Fruit fly (Drosophila melanogaster) whole organism, embryonic: ENCODE data around the gene GNBP1.

ENCODE experiments used
- Adf1 ChIP-seq: fragments of 200-800 bp; sonication (Bioruptor generic); IDR thresholded peaks from 2 replicates; pipeline ENCODE4 v1.3.6; 2022; ENCODE audit warnings: missing biosample characterization, missing genetic modification characterization
- Aef1 ChIP-seq: fragments of 200-800 bp; sonication (Bioruptor generic); IDR thresholded peaks from 3 replicates; pipeline ENCODE4 v1.3.6; 2022; ENCODE audit warnings: missing biosample characterization, missing genetic modification characterization
- C15 ChIP-seq: fragments of 200-800 bp; sonication (Bioruptor generic); IDR thresholded peaks from 3 replicates; pipeline ENCODE4 v1.3.6; 2022; ENCODE audit warnings: missing biosample characterization, missing genetic modification characterization
- CG10654 ChIP-seq: fragments of 200-800 bp; sonication (Bioruptor generic); optimal IDR thresholded peaks from 2 replicates; lab custom pipeline; 2016; ENCODE audit warnings: missing biosample characterization, missing genetic modification characterization
- CG11085 ChIP-seq: fragments of 200-800 bp; sonication (Bioruptor generic); IDR thresholded peaks from 2 replicates; pipeline ENCODE4 v1.3.6; 2022; ENCODE audit warnings: missing biosample characterization, missing genetic modification characterization
- CG11695 ChIP-seq: fragments of 200-800 bp; sonication (Bioruptor generic); IDR thresholded peaks from 3 replicates; pipeline ENCODE4 v1.3.6; 2022; ENCODE audit warnings: missing biosample characterization, missing genetic modification characterization
- CG12942 ChIP-seq: fragments of 200-800 bp; sonication (Bioruptor generic); optimal IDR thresholded peaks from 3 replicates; lab custom pipeline; 2016; ENCODE audit warnings: missing biosample characterization, missing genetic modification characterization
- CG13287 ChIP-seq: fragments of 200-800 bp; sonication (Bioruptor generic); IDR thresholded peaks from 2 replicates; pipeline ENCODE4 v1.3.6; 2022; ENCODE audit warnings: missing biosample characterization, missing genetic modification characterization; ENCODE audit not compliant: partially characterized antibody
- CG13296 ChIP-seq: fragments of 200-800 bp; sonication (Bioruptor generic); optimal IDR thresholded peaks from 3 replicates; lab custom pipeline; 2018; ENCODE audit warnings: missing biosample characterization, mild to moderate bottlenecking, missing genetic modification characterization
- CG13894 ChIP-seq: fragments of 200-800 bp; sonication (Bioruptor generic); optimal IDR thresholded peaks from 3 replicates; lab custom pipeline; 2018; ENCODE audit warnings: missing biosample characterization, mild to moderate bottlenecking, missing genetic modification characterization, moderate library complexity
- CG17186 ChIP-seq: fragments of 200-800 bp; sonication (Bioruptor generic); optimal IDR thresholded peaks from 3 replicates; lab custom pipeline; 2017; ENCODE audit warnings: missing biosample characterization, missing genetic modification reagents, missing genetic modification characterization
- CG18619 ChIP-seq: fragments of 200-800 bp; sonication (Bioruptor generic); optimal IDR thresholded peaks from 3 replicates; lab custom pipeline; 2017; ENCODE audit warnings: missing biosample characterization, mild to moderate bottlenecking, missing genetic modification characterization
- CG2129 ChIP-seq: fragments of 200-800 bp; sonication (Bioruptor generic); IDR thresholded peaks from 2 replicates; pipeline ENCODE4 v1.3.6; 2022; ENCODE audit warnings: missing biosample characterization, missing genetic modification characterization; ENCODE audit not compliant: partially characterized antibody
- CG30431 ChIP-seq: fragments of 200-800 bp; sonication (Bioruptor generic); optimal IDR thresholded peaks from 2 replicates; lab custom pipeline; 2017; ENCODE audit warnings: missing biosample characterization, missing genetic modification characterization
- CG31224 ChIP-seq: fragments of 200-800 bp; sonication (Bioruptor generic); IDR thresholded peaks from 2 replicates; pipeline ENCODE4 v1.3.6; 2022; ENCODE audit warnings: missing biosample characterization, missing genetic modification characterization
- CG32767 ChIP-seq: fragments of 200-800 bp; sonication (Bioruptor generic); IDR thresholded peaks from 2 replicates; pipeline ENCODE4 v1.3.6; 2022; ENCODE audit warnings: missing biosample characterization, missing genetic modification characterization
- CG32772 ChIP-seq: fragments of 200-800 bp; sonication (Bioruptor generic); IDR thresholded peaks from 2 replicates; pipeline ENCODE4 v1.3.6; 2022; ENCODE audit warnings: missing biosample characterization, missing genetic modification characterization
- CG3847 ChIP-seq: fragments of 200-800 bp; sonication (Bioruptor generic); IDR thresholded peaks from 2 replicates; pipeline ENCODE4 v1.3.6; 2022; ENCODE audit warnings: missing biosample characterization, missing genetic modification characterization
- CG3995 ChIP-seq: fragments of 200-800 bp; sonication (Bioruptor generic); optimal IDR thresholded peaks from 3 replicates; lab custom pipeline; 2016; ENCODE audit warnings: missing biosample characterization, missing genetic modification characterization
- CG5180 ChIP-seq: fragments of 200-800 bp; sonication (Bioruptor generic); optimal IDR thresholded peaks from 3 replicates; lab custom pipeline; 2017; ENCODE audit warnings: missing biosample characterization, missing genetic modification characterization, mild to moderate bottlenecking, moderate library complexity, missing genetic modification reagents
- CG6654 ChIP-seq: fragments of 200-800 bp; sonication (Bioruptor generic); optimal IDR thresholded peaks from 2 replicates; lab custom pipeline; 2017; ENCODE audit warnings: missing biosample characterization, mild to moderate bottlenecking, missing genetic modification characterization
- CG6813 ChIP-seq: fragments of 200-800 bp; sonication (Bioruptor generic); optimal IDR thresholded peaks from 2 replicates; lab custom pipeline; 2017; ENCODE audit warnings: missing biosample characterization, missing genetic modification characterization, mild to moderate bottlenecking, moderate library complexity, missing genetic modification reagents
- Chrac-16 ChIP-seq: fragments of 200-800 bp; sonication (Bioruptor generic); optimal IDR thresholded peaks from 3 replicates; lab custom pipeline; 2016; ENCODE audit warnings: missing biosample characterization, missing genetic modification characterization
- Doc3 ChIP-seq: fragments of 200-800 bp; sonication (Bioruptor generic); IDR thresholded peaks from 3 replicates; pipeline ENCODE4 v1.3.6; 2022; ENCODE audit warnings: missing biosample characterization, missing genetic modification characterization; ENCODE audit not compliant: partially characterized antibody
- Elba2 ChIP-seq: fragments of 200-800 bp; sonication (Bioruptor generic); optimal IDR thresholded peaks from 3 replicates; lab custom pipeline; 2016; ENCODE audit warnings: missing biosample characterization, missing genetic modification characterization
- Gsc ChIP-seq: fragments of 200-800 bp; sonication (Bioruptor generic); IDR thresholded peaks from 2 replicates; pipeline ENCODE4 v1.3.6; 2022; ENCODE audit warnings: missing biosample characterization, missing genetic modification characterization
- HLHmδ ChIP-seq: fragments of 200-800 bp; sonication (Bioruptor generic); optimal IDR thresholded peaks from 2 replicates; lab custom pipeline; 2018; ENCODE audit warnings: missing biosample characterization, mild to moderate bottlenecking, missing genetic modification characterization, moderate library complexity
- Nf-YA ChIP-seq: fragments of 200-800 bp; sonication (Bioruptor generic); IDR thresholded peaks from 2 replicates; pipeline ENCODE4 v1.3.6; 2022; ENCODE audit warnings: missing biosample characterization, missing genetic modification characterization
- Ravus ChIP-seq: fragments of 200-800 bp; sonication (Bioruptor generic); IDR thresholded peaks from 2 replicates; pipeline ENCODE4 v1.3.6; 2022; ENCODE audit warnings: missing biosample characterization, missing genetic modification characterization
- Rx ChIP-seq: fragments of 200-800 bp; sonication (Bioruptor generic); IDR thresholded peaks from 2 replicates; pipeline ENCODE4 v1.3.6; 2022; ENCODE audit warnings: missing biosample characterization, missing genetic modification characterization
- abd-A ChIP-seq: fragments of 200-800 bp; sonication (Bioruptor generic); optimal IDR thresholded peaks from 3 replicates; lab custom pipeline; 2019; ENCODE audit warnings: missing biosample characterization, mild to moderate bottlenecking, missing genetic modification characterization, moderate library complexity
- bcd ChIP-seq: fragments of 200-800 bp; sonication (Bioruptor generic); optimal IDR thresholded peaks from 2 replicates; lab custom pipeline; 2017; ENCODE audit warnings: missing biosample characterization, mild to moderate bottlenecking, missing genetic modification characterization
- caup ChIP-seq: fragments of 200-800 bp; sonication (Bioruptor generic); optimal IDR thresholded peaks from 3 replicates; lab custom pipeline; 2017; ENCODE audit warnings: missing biosample characterization, mild to moderate bottlenecking, missing genetic modification characterization, moderate library complexity; ENCODE audit not compliant: severe bottlenecking
- dan ChIP-seq: fragments of 200-800 bp; sonication (Bioruptor generic); IDR thresholded peaks from 2 replicates; pipeline ENCODE4 v1.3.6; 2022; ENCODE audit warnings: missing biosample characterization, missing genetic modification characterization
- ems ChIP-seq: fragments of 200-800 bp; sonication (Bioruptor generic); optimal IDR thresholded peaks from 3 replicates; lab custom pipeline; 2016; ENCODE audit warnings: missing biosample characterization, missing genetic modification characterization
- hbn ChIP-seq: fragments of 200-800 bp; sonication (Bioruptor generic); IDR thresholded peaks from 2 replicates; pipeline ENCODE4 v1.3.6; 2022; ENCODE audit warnings: missing biosample characterization, missing genetic modification characterization; ENCODE audit not compliant: partially characterized antibody
- ind ChIP-seq: fragments of 200-800 bp; sonication (Bioruptor generic); optimal IDR thresholded peaks from 3 replicates; lab custom pipeline; 2016; ENCODE audit warnings: missing biosample characterization, missing genetic modification characterization
- jigr1 ChIP-seq: fragments of 200-800 bp; sonication (Bioruptor generic); IDR thresholded peaks from 3 replicates; pipeline ENCODE4 v1.3.6; 2022; ENCODE audit warnings: missing biosample characterization, missing genetic modification characterization
- klu ChIP-seq: fragments of 200-800 bp; sonication (Bioruptor generic); IDR thresholded peaks from 2 replicates; pipeline ENCODE4 v1.3.6; 2022; ENCODE audit warnings: missing biosample characterization, missing genetic modification characterization
- kni ChIP-seq: fragments of 200-800 bp; sonication (Bioruptor generic); optimal IDR thresholded peaks from 3 replicates; lab custom pipeline; 2017; ENCODE audit warnings: mild to moderate bottlenecking, missing biosample characterization, missing genetic modification reagents, missing genetic modification characterization
- nom ChIP-seq: fragments of 200-800 bp; sonication (Bioruptor generic); optimal IDR thresholded peaks from 2 replicates; lab custom pipeline; 2017; ENCODE audit warnings: missing biosample characterization, missing genetic modification characterization, mild to moderate bottlenecking, moderate library complexity, missing genetic modification reagents
- repo ChIP-seq: fragments of 200-800 bp; sonication (Bioruptor generic); optimal IDR thresholded peaks from 2 replicates; lab custom pipeline; 2016; ENCODE audit warnings: missing biosample characterization, missing genetic modification characterization
- sisA ChIP-seq: fragments of 200-800 bp; sonication (Bioruptor generic); IDR thresholded peaks from 2 replicates; pipeline ENCODE4 v1.3.6; 2022; ENCODE audit warnings: missing biosample characterization, missing genetic modification characterization
- so ChIP-seq: fragments of 200-800 bp; sonication (Bioruptor generic); IDR thresholded peaks from 3 replicates; pipeline ENCODE4 v1.3.6; 2022; ENCODE audit warnings: missing biosample characterization, missing genetic modification characterization
- tin ChIP-seq: fragments of 200-800 bp; sonication (Bioruptor generic); optimal IDR thresholded peaks from 3 replicates; lab custom pipeline; 2016; ENCODE audit warnings: missing biosample characterization, missing genetic modification characterization
- trh ChIP-seq: fragments of 200-800 bp; sonication (Bioruptor generic); optimal IDR thresholded peaks from 2 replicates; lab custom pipeline; 2016; ENCODE audit warnings: missing biosample characterization, missing genetic modification characterization
- unpg ChIP-seq: fragments of 200-800 bp; sonication (Bioruptor generic); optimal IDR thresholded peaks from 3 replicates; lab custom pipeline; 2018; ENCODE audit warnings: missing biosample characterization, mild to moderate bottlenecking, missing genetic modification characterization, moderate library complexity
- wor ChIP-seq: fragments of 200-800 bp; sonication (Bioruptor generic); IDR thresholded peaks from 2 replicates; pipeline ENCODE4 v1.3.6; 2022; ENCODE audit warnings: missing biosample characterization, missing genetic modification characterization
- zf30C ChIP-seq: fragments of 200-800 bp; sonication (Bioruptor generic); optimal IDR thresholded peaks from 3 replicates; lab custom pipeline; 2018; ENCODE audit warnings: missing biosample characterization, mild to moderate bottlenecking, missing genetic modification characterization
- zfh1 ChIP-seq: fragments of 200-800 bp; sonication (Bioruptor generic); IDR thresholded peaks from 3 replicates; pipeline ENCODE4 v1.3.6; 2022; ENCODE audit warnings: missing biosample characterization, missing genetic modification characterization

The GNBP1 gene

DNA sequence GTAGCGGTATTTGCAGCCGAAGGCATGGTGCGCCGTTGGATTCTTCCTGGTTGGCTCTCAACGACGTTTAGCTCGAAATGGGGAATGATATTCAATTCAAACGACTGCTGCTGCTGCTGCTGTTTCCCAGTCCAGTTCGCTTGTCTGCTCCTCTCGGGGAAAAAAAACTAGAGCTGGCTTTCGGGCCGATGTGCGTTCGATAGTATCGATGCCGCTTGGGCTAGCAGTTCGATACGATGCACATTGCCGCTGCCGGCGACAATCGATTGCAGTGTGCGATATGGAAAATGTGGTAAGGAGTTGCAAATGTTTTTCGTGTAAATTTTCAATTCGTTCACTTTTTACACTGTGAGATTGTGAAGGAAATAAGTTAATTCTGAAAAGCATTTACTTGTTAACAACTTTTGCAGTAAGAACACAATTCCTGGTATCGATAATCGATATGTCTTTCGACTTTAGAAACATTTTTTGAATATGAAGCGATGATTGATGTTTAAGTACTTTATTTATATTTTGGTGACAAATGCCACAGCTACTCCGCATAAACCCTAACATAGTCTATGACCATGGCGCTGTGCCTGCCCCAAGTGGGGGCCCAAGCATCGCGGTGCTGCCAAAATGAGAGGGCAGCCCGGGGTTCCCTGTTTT lies 2.5 kb upstream of the GNBP1 start, which contains the start of gene Capr (continued):
- TF ChIP-seq CG18619 (no peak), CG13894 (tag; lab: Kevin White, UChicago) (no peak), ems (GFP tag; lab: Kevin White, UChicago) (no peak), unpg (peak; percentile 7), repo (no peak), CG3847 (peak; percentile 70), Aef1 (0 out of 3 replicates have a peak, but pooled peaks have one; percentile 14), CG13296 (GFP tag; lab: Kevin White, UChicago) (no peak), so (GFP tag; lab: Robert Waterston, UW) (0 out of 3 replicates have a peak, but pooled peaks have one; percentile 8), CG12942 (GFP tag; lab: Kevin White, UChicago) (no peak), hbn (GFP tag; lab: Robert Waterston, UW) (peak; percentile 100), Doc3 (peak; percentile 100), Adf1 (GFP tag; lab: Robert Waterston, UW) (peak; percentile 65), Elba2 (no peak), zfh1 (GFP tag; lab: Robert Waterston, UW) (peak; percentile 46; the same call in 1 of the 3 replicates), CG6813 (no peak), CG11085 (GFP tag; lab: Robert Waterston, UW) (no peak), Ravus (GFP tag; lab: Robert Waterston, UW) (no peak), bcd (GFP tag; lab: Kevin White, UChicago) (peak; percentile 11), Nf-YA (GFP tag; lab: Robert Waterston, UW) (no peak), CG31224 (GFP tag; lab: Robert Waterston, UW) (no peak), caup (GFP tag; lab: Kevin White, UChicago) (no peak), sisA (no peak), wor (GFP tag; lab: Robert Waterston, UW) (no peak), CG10654 (no peak), zf30C (GFP tag; lab: Kevin White, UChicago) (peak; percentile 15), CG17186 (GFP tag; lab: Kevin White, UChicago) (peak; percentile 93), CG30431 (GFP tag; lab: Kevin White, UChicago) (no peak), klu (GFP tag; lab: Robert Waterston, UW) (no peak), Chrac-16 (GFP tag; lab: Kevin White, UChicago) (peak; percentile 5), CG3995 (peak; percentile 8), CG32767 (GFP tag; lab: Robert Waterston, UW) (no peak), CG32772 (GFP tag; lab: Robert Waterston, UW) (no peak), dan (GFP tag; lab: Robert Waterston, UW) (no peak), ind (no peak), abd-A (tag; lab: Kevin White, UChicago) (no peak), trh (GFP tag; lab: Kevin White, UChicago) (no peak), Rx (GFP tag; lab: Robert Waterston, UW) (no peak), jigr1 (GFP tag; lab: Robert Waterston, UW) (no peak), C15 (GFP tag; lab: Robert Waterston, UW) (no peak), CG13287 (GFP tag; lab: Robert Waterston, UW) (peak; percentile 100), CG2129 (GFP tag; lab: Robert Waterston, UW) (peak; percentile 99), nom (GFP tag; lab: Kevin White, UChicago) (peak; percentile 22), CG6654 (no peak), kni (no peak), HLHmδ (peak; percentile 31), CG5180 (GFP tag; lab: Kevin White, UChicago) (no peak), tin (GFP tag; lab: Kevin White, UChicago) (peak; percentile 21), CG11695 (no peak), Gsc (no peak)
